Fruit fly (Drosophila melanogaster) whole organism, embryonic: ENCODE measurements around the gene Lim3.

Experiments used
- Ada2b ChIP-seq: fragments of 200-800 bp; sonication (Bioruptor generic); IDR thresholded peaks from 2 replicates; pipeline ENCODE4 v1.3.6; 2022; ENCODE audit warnings: missing biosample characterization, missing genetic modification characterization
- B-H1 ChIP-seq: fragments of 200-800 bp; sonication (Bioruptor generic); IDR thresholded peaks from 3 replicates; pipeline ENCODE4 v1.3.6; 2022; ENCODE audit warnings: missing biosample characterization, missing genetic modification characterization
- BEAF-32 ChIP-seq: fragments of 200-800 bp; sonication (Bioruptor generic); optimal IDR thresholded peaks from 3 replicates; lab custom pipeline; 2017; ENCODE audit warnings: missing biosample characterization, missing genetic modification characterization, mild to moderate bottlenecking, moderate library complexity, missing genetic modification reagents
- CG11085 ChIP-seq: fragments of 200-800 bp; sonication (Bioruptor generic); IDR thresholded peaks from 2 replicates; pipeline ENCODE4 v1.3.6; 2022; ENCODE audit warnings: missing biosample characterization, missing genetic modification characterization
- CG11695 ChIP-seq: fragments of 200-800 bp; sonication (Bioruptor generic); IDR thresholded peaks from 3 replicates; pipeline ENCODE4 v1.3.6; 2022; ENCODE audit warnings: missing biosample characterization, missing genetic modification characterization
- CG12236 ChIP-seq: fragments of 200-800 bp; sonication (Bioruptor generic); optimal IDR thresholded peaks from 2 replicates; lab custom pipeline; 2016; ENCODE audit warnings: missing biosample characterization, missing genetic modification characterization
- CG13296 ChIP-seq: fragments of 200-800 bp; sonication (Bioruptor generic); optimal IDR thresholded peaks from 3 replicates; lab custom pipeline; 2018; ENCODE audit warnings: missing biosample characterization, mild to moderate bottlenecking, missing genetic modification characterization
- CG13424 ChIP-seq: fragments of 200-800 bp; sonication (Bioruptor generic); optimal IDR thresholded peaks from 2 replicates; lab custom pipeline; 2019; ENCODE audit warnings: missing biosample characterization, mild to moderate bottlenecking, missing genetic modification characterization, moderate library complexity
- CG15514 ChIP-seq: fragments of 200-800 bp; sonication (Bioruptor generic); optimal IDR thresholded peaks from 3 replicates; lab custom pipeline; 2017; ENCODE audit warnings: missing biosample characterization, missing genetic modification characterization, mild to moderate bottlenecking, moderate library complexity, missing genetic modification reagents
- CG17385 ChIP-seq: fragments of 200-800 bp; sonication (Bioruptor generic); optimal IDR thresholded peaks from 3 replicates; lab custom pipeline; 2018; ENCODE audit warnings: missing biosample characterization, mild to moderate bottlenecking, missing genetic modification characterization
- CG2678 ChIP-seq: fragments of 200-800 bp; sonication (Bioruptor generic); optimal IDR thresholded peaks from 3 replicates; lab custom pipeline; 2019; ENCODE audit warnings: missing biosample characterization, mild to moderate bottlenecking, missing genetic modification characterization, moderate library complexity
- CG30431 ChIP-seq: fragments of 200-800 bp; sonication (Bioruptor generic); optimal IDR thresholded peaks from 2 replicates; lab custom pipeline; 2017; ENCODE audit warnings: missing biosample characterization, missing genetic modification characterization
- CG33213 ChIP-seq: fragments of 200-800 bp; sonication (Bioruptor generic); optimal IDR thresholded peaks from 3 replicates; lab custom pipeline; 2016; ENCODE audit warnings: missing biosample characterization, missing genetic modification characterization
- CG4707 ChIP-seq: fragments of 200-800 bp; sonication (Bioruptor generic); optimal IDR thresholded peaks from 2 replicates; lab custom pipeline; 2018; ENCODE audit warnings: missing biosample characterization, mild to moderate bottlenecking, missing genetic modification characterization, moderate library complexity
- CG6254 ChIP-seq: fragments of 200-800 bp; sonication (Bioruptor generic); optimal IDR thresholded peaks from 3 replicates; lab custom pipeline; 2017; ENCODE audit warnings: mild to moderate bottlenecking, missing biosample characterization, missing genetic modification reagents, missing genetic modification characterization
- CG6683 ChIP-seq: fragments of 200-800 bp; sonication (Bioruptor generic); optimal IDR thresholded peaks from 2 replicates; lab custom pipeline; 2017; ENCODE audit warnings: missing biosample characterization, mild to moderate bottlenecking, missing genetic modification characterization, missing genetic modification reagents
- CG6813 ChIP-seq: fragments of 200-800 bp; sonication (Bioruptor generic); optimal IDR thresholded peaks from 2 replicates; lab custom pipeline; 2017; ENCODE audit warnings: missing biosample characterization, missing genetic modification characterization, mild to moderate bottlenecking, moderate library complexity, missing genetic modification reagents
- CG7271 ChIP-seq: fragments of 200-800 bp; sonication (Bioruptor generic); optimal IDR thresholded peaks from 2 replicates; lab custom pipeline; 2018; ENCODE audit warnings: missing biosample characterization, mild to moderate bottlenecking, missing genetic modification characterization, moderate library complexity
- CG8089 ChIP-seq: fragments of 200-800 bp; sonication (Bioruptor generic); optimal IDR thresholded peaks from 3 replicates; lab custom pipeline; 2016; ENCODE audit warnings: missing biosample characterization, missing genetic modification characterization
- D ChIP-seq, 2 experiments: fragments of 200-800 bp in 1 of 2; fragments of >200 bp in 1 of 2; sonication (Bioruptor generic) in 1 of 2; optimal IDR thresholded peaks; 2 replicates in 1 of 2; 3 replicates in 1 of 2; lab custom pipeline; 2017; ENCODE audit warnings: mild to moderate bottlenecking in 1 of 2, missing biosample characterization in 1 of 2, missing genetic modification characterization in 1 of 2, missing genetic modification reagents in 1 of 2
- Fer2 ChIP-seq: fragments of 200-800 bp; sonication (Bioruptor generic); optimal IDR thresholded peaks from 2 replicates; lab custom pipeline; 2018; ENCODE audit warnings: missing biosample characterization, mild to moderate bottlenecking, missing genetic modification characterization, moderate library complexity
- HLH4C ChIP-seq: fragments of 200-800 bp; sonication (Bioruptor generic); IDR thresholded peaks from 3 replicates; pipeline ENCODE4 v1.3.6; 2022; ENCODE audit warnings: missing biosample characterization, missing genetic modification characterization; ENCODE audit not compliant: partially characterized antibody
- Hmx ChIP-seq: fragments of 200-800 bp; sonication (Bioruptor generic); optimal IDR thresholded peaks from 2 replicates; lab custom pipeline; 2016; ENCODE audit warnings: missing biosample characterization, missing genetic modification characterization
- Jarid2 ChIP-seq: fragments of 200-800 bp; sonication (Bioruptor generic); optimal IDR thresholded peaks from 3 replicates; lab custom pipeline; 2017; ENCODE audit warnings: mild to moderate bottlenecking, missing biosample characterization, missing genetic modification reagents, missing genetic modification characterization
- Lhr ChIP-seq: fragments of 200-800 bp; sonication (Bioruptor generic); optimal IDR thresholded peaks from 3 replicates; lab custom pipeline; 2017; ENCODE audit warnings: mild to moderate bottlenecking, missing biosample characterization, missing genetic modification reagents, missing genetic modification characterization
- Lim3 ChIP-seq: fragments of 200-800 bp; sonication (Bioruptor generic); IDR thresholded peaks from 2 replicates; pipeline ENCODE4 v1.3.6; 2022; ENCODE audit warnings: missing biosample characterization, missing genetic modification characterization
- Poxn ChIP-seq: fragments of 200-800 bp; sonication (Bioruptor generic); IDR thresholded peaks from 2 replicates; pipeline ENCODE4 v1.3.6; 2022; ENCODE audit warnings: missing biosample characterization, missing genetic modification characterization
- Rfx ChIP-seq: fragments of 200-800 bp; sonication (Bioruptor generic); IDR thresholded peaks from 2 replicates; pipeline ENCODE4 v1.3.6; 2022; ENCODE audit warnings: missing biosample characterization, missing genetic modification characterization
- Sry-β ChIP-seq: fragments of 200-800 bp; sonication (Bioruptor generic); optimal IDR thresholded peaks from 2 replicates; lab custom pipeline; 2018; ENCODE audit warnings: missing biosample characterization, mild to moderate bottlenecking, missing genetic modification characterization, moderate library complexity
- Xrp1 ChIP-seq: fragments of 200-800 bp; sonication (Bioruptor generic); IDR thresholded peaks from 2 replicates; pipeline ENCODE4 v1.3.6; 2022; ENCODE audit warnings: missing biosample characterization, missing genetic modification characterization
- amos ChIP-seq: fragments of 200-800 bp; sonication (Bioruptor generic); IDR thresholded peaks from 2 replicates; pipeline ENCODE4 v1.3.6; 2022; ENCODE audit warnings: missing biosample characterization, missing genetic modification characterization; ENCODE audit not compliant: partially characterized antibody
- ase ChIP-seq: fragments of 200-800 bp; sonication (Bioruptor generic); IDR thresholded peaks from 3 replicates; pipeline ENCODE4 v1.3.6; 2022; ENCODE audit warnings: missing biosample characterization, missing genetic modification characterization
- ato ChIP-seq: fragments of 200-800 bp; sonication (Bioruptor generic); IDR thresholded peaks from 2 replicates; pipeline ENCODE4 v1.3.6; 2022; ENCODE audit warnings: missing biosample characterization, missing genetic modification characterization; ENCODE audit not compliant: partially characterized antibody
- bbx ChIP-seq: fragments of 200-800 bp; sonication (Bioruptor generic); IDR thresholded peaks from 2 replicates; pipeline ENCODE4 v1.3.6; 2022; ENCODE audit warnings: missing biosample characterization, missing genetic modification characterization; ENCODE audit not compliant: partially characterized antibody
- btn ChIP-seq: fragments of 200-800 bp; sonication (Bioruptor generic); optimal IDR thresholded peaks from 2 replicates; lab custom pipeline; 2016; ENCODE audit warnings: missing biosample characterization, missing genetic modification characterization
- crp ChIP-seq, 2 experiments: fragments of 200-800 bp; sonication (Bioruptor generic); optimal IDR thresholded peaks; 2 replicates in 1 of 2; 3 replicates in 1 of 2; lab custom pipeline; 2017; ENCODE audit warnings: missing biosample characterization in 2 of 2, missing genetic modification characterization in 2 of 2, mild to moderate bottlenecking in 1 of 2, moderate library complexity in 1 of 2
- en ChIP-seq: fragments of 200-800 bp; sonication (Bioruptor generic); optimal IDR thresholded peaks from 2 replicates; lab custom pipeline; 2016; ENCODE audit warnings: missing biosample characterization, missing genetic modification characterization
- eyg ChIP-seq: fragments of 200-800 bp; sonication (Bioruptor generic); optimal IDR thresholded peaks from 3 replicates; lab custom pipeline; 2016; ENCODE audit warnings: missing biosample characterization, missing genetic modification characterization
- fru ChIP-seq: fragments of >200 bp; optimal IDR thresholded peaks from 2 replicates; lab custom pipeline; 2017
- gcm ChIP-seq: fragments of 200-800 bp; sonication (Bioruptor generic); optimal IDR thresholded peaks from 2 replicates; lab custom pipeline; 2019; ENCODE audit warnings: missing biosample characterization, mild to moderate bottlenecking, missing genetic modification characterization, moderate library complexity
- gem ChIP-seq: fragments of 200-800 bp; sonication (Bioruptor generic); optimal IDR thresholded peaks from 2 replicates; lab custom pipeline; 2019; ENCODE audit warnings: missing biosample characterization, mild to moderate bottlenecking, missing genetic modification characterization, moderate library complexity
- hb ChIP-seq: fragments of 200-800 bp; sonication (Bioruptor generic); IDR thresholded peaks from 3 replicates; pipeline ENCODE4 v1.3.6; 2022; ENCODE audit warnings: missing biosample characterization, missing genetic modification characterization; ENCODE audit not compliant: partially characterized antibody
- klu ChIP-seq: fragments of 200-800 bp; sonication (Bioruptor generic); IDR thresholded peaks from 2 replicates; pipeline ENCODE4 v1.3.6; 2022; ENCODE audit warnings: missing biosample characterization, missing genetic modification characterization
- knrl ChIP-seq: fragments of 200-800 bp; sonication (Bioruptor generic); IDR thresholded peaks from 3 replicates; pipeline ENCODE4 v1.3.6; 2022; ENCODE audit warnings: missing biosample characterization, missing genetic modification characterization; ENCODE audit not compliant: partially characterized antibody
- mirr ChIP-seq: fragments of 200-800 bp; sonication (Bioruptor generic); optimal IDR thresholded peaks from 3 replicates; lab custom pipeline; 2018; ENCODE audit warnings: missing biosample characterization, mild to moderate bottlenecking, missing genetic modification characterization
- onecut ChIP-seq: fragments of 200-800 bp; sonication (Bioruptor generic); IDR thresholded peaks from 2 replicates; pipeline ENCODE4 v1.3.6; 2022; ENCODE audit warnings: missing biosample characterization, missing genetic modification characterization
- pzg ChIP-seq: fragments of 200-800 bp; sonication (Bioruptor generic); optimal IDR thresholded peaks from 3 replicates; lab custom pipeline; 2018; ENCODE audit warnings: missing biosample characterization, mild to moderate bottlenecking, missing genetic modification characterization, moderate library complexity
- trem ChIP-seq: fragments of 200-800 bp; optimal IDR thresholded peaks from 3 replicates; lab custom pipeline; 2019; ENCODE audit warnings: missing biosample characterization, mild to moderate bottlenecking, missing genetic modification characterization, moderate library complexity
- wdn ChIP-seq: fragments of 200-800 bp; sonication (Bioruptor generic); IDR thresholded peaks from 2 replicates; pipeline ENCODE4 v1.3.6; 2022; ENCODE audit warnings: missing biosample characterization, missing genetic modification characterization
- wek ChIP-seq: fragments of 200-800 bp; sonication (Bioruptor generic); optimal IDR thresholded peaks from 3 replicates; lab custom pipeline; 2018; ENCODE audit warnings: missing biosample characterization, mild to moderate bottlenecking, missing genetic modification characterization, moderate library complexity

Gene Lim3

dm6 chr2L:19033288-19033687 lies 74.9 kb downstream of the Lim3 start, which contains the start of gene hook (continued):
- TF ChIP-seq CG13424 (tag; lab: Kevin White, UChicago) (no peak), bbx (GFP tag; lab: Robert Waterston, UW) (peak; percentile 85), hb (GFP tag; lab: Robert Waterston, UW) (peak; percentile 67; the same call in 2 of the 3 replicates), Sry-β (no peak), CG12236 (GFP tag; lab: Kevin White, UChicago) (no peak), HLH4C (GFP tag; lab: Robert Waterston, UW) (peak; percentile 71), CG4707 (no peak), knrl (GFP tag; lab: Robert Waterston, UW) (peak; percentile 84), CG11695 (GFP tag; lab: Robert Waterston, UW) (no peak), wek (no peak), Xrp1 (GFP tag; lab: Robert Waterston, UW) (no peak), gcm (no peak), CG17385 (GFP tag; lab: Kevin White, UChicago) (peak; percentile 6), BEAF-32 (GFP tag; lab: Kevin White, UChicago) (peak; percentile 68), btn (GFP tag; lab: Kevin White, UChicago) (no peak), Fer2 (no peak), Poxn (GFP tag; lab: Robert Waterston, UW) (no peak), CG11085 (GFP tag; lab: Robert Waterston, UW) (no peak), ato (GFP tag; lab: Robert Waterston, UW) (0 out of 2 replicates have a peak, but pooled peaks have one; percentile 24), CG7271 (no peak), gem (tag; lab: Kevin White, UChicago) (no peak), pzg (GFP tag; lab: Kevin White, UChicago) (peak; percentile 23), Ada2b (no peak), Jarid2 (no peak), CG6813 (GFP tag; lab: Kevin White, UChicago) (no peak), mirr (GFP tag; lab: Kevin White, UChicago) (no peak), klu (GFP tag; lab: Robert Waterston, UW) (no peak), Lhr (GFP tag; lab: Kevin White, UChicago) (no peak), en (GFP tag; lab: Kevin White, UChicago) (no peak), Rfx (0 out of 2 replicates have a peak, but pooled peaks have one; percentile 14), crp (GFP tag; optimal IDR thresholded peaks at IDR 0.05; lab: Kevin White, UChicago) (peak in 1 of 2 experiments; percentile 76), CG8089 (GFP tag; lab: Kevin White, UChicago) (no peak), CG2678 (tag; lab: Kevin White, UChicago) (no peak), CG6683 (GFP tag; lab: Kevin White, UChicago) (no peak), CG30431 (GFP tag; lab: Kevin White, UChicago) (no peak), fru (lab: Kevin White, UChicago) (no peak), amos (GFP tag; lab: Robert Waterston, UW) (peak; percentile 75), trem (peak; percentile 52), CG6254 (GFP tag; lab: Kevin White, UChicago) (no peak), onecut (no peak), Lim3 (GFP tag; lab: Robert Waterston, UW) (no peak), CG15514 (GFP tag; lab: Kevin White, UChicago) (no peak), B-H1 (GFP tag; lab: Robert Waterston, UW) (no peak), D (optimal IDR thresholded peaks at IDR 0.05; lab: Kevin White, UChicago) (no peak), D (GFP tag; optimal IDR thresholded peaks at IDR 0.05; lab: Kevin White, UChicago) (no peak), wdn (GFP tag; lab: Robert Waterston, UW) (no peak), CG33213 (GFP tag; lab: Kevin White, UChicago) (no peak), Hmx (GFP tag; lab: Kevin White, UChicago) (no peak), eyg (GFP tag; lab: Kevin White, UChicago) (no peak), ase (no peak), CG13296 (no peak)
